Worm (Caenorhabditis elegans) whole organism, L4 larva: Measurements from ENCODE around the gene nfyb-1.

ENCODE experiments used
- D1046.2 ChIP-seq: fragments of 200-800 bp; sonication (Bioruptor generic); IDR thresholded peaks from 2 replicates; pipeline ENCODE4 v1.3.6; 2022; ENCODE audit warnings: missing genetic modification characterization, missing compliant biosample characterization
- aha-1 ChIP-seq: fragments of 150-350 bp; peaks from one replicate; lab custom pipeline; 2014; ENCODE audit warnings: missing biosample characterization, missing genetic modification characterization

Gene nfyb-1

ce11 chrII:416808-417207, 50.4 kb downstream of the nfyb-1 start:
- 0 out of 2 replicates have a peak, but pooled peaks have one; percentile 25 for TF ChIP-seq D1046.2 (GFP tag; lab: Robert Waterston, UW)
- peak; percentile 15 for TF ChIP-seq aha-1 (tag; lab: Kevin White, UChicago)
